Worm (Caenorhabditis elegans) whole organism, L1 larva: ENCODE measurements around the gene clik-2.

Experiments used
- aly-2 ChIP-seq: fragments of 150-350 bp; optimal IDR thresholded peaks from 2 replicates; lab custom pipeline; 2014; ENCODE audit warnings: missing biosample characterization, missing genetic modification characterization
- ama-1 ChIP-seq: fragments of 150-350 bp; optimal IDR thresholded peaks from 2 replicates; lab custom pipeline; 2014
- ces-1 ChIP-seq: fragments of 150-350 bp; optimal IDR thresholded peaks from 2 replicates; lab custom pipeline; 2014; ENCODE audit warnings: missing biosample characterization, missing genetic modification reagents, missing genetic modification characterization
- fos-1 ChIP-seq: fragments of 150-350 bp; optimal IDR thresholded peaks from 2 replicates; lab custom pipeline; 2014; ENCODE audit warnings: missing biosample characterization, missing genetic modification characterization
- lin-14 ChIP-seq: fragments of 200-800 bp; sonication (Bioruptor generic); optimal IDR thresholded peaks from 2 replicates; lab custom pipeline; 2018; ENCODE audit warnings: mild to moderate bottlenecking, missing genetic modification characterization, moderate library complexity, missing compliant biosample characterization
- mep-1 ChIP-seq: fragments of 150-350 bp; optimal IDR thresholded peaks from 2 replicates; lab custom pipeline; 2014; ENCODE audit warnings: missing biosample characterization, missing genetic modification characterization
- nhr-12 ChIP-seq: sonication (generic microtip); optimal IDR thresholded peaks from 2 replicates; lab custom pipeline; 2017; ENCODE audit warnings: missing biosample characterization, missing genetic modification characterization
- nhr-90 ChIP-seq: sonication (generic microtip); optimal IDR thresholded peaks from 2 replicates; lab custom pipeline; 2016; ENCODE audit warnings: mild to moderate bottlenecking, missing genetic modification characterization, missing compliant biosample characterization; ENCODE audit not compliant: poor library complexity
- pqm-1 ChIP-seq: sonication (generic microtip); optimal IDR thresholded peaks from 3 replicates; lab custom pipeline; 2017; ENCODE audit warnings: missing biosample characterization, missing genetic modification characterization
- skn-1 ChIP-seq: fragments of 150-350 bp; optimal IDR thresholded peaks from 2 replicates; lab custom pipeline; 2014; ENCODE audit warnings: missing biosample characterization, missing genetic modification characterization
- unc-62 ChIP-seq: fragments of 150-350 bp; optimal IDR thresholded peaks from 2 replicates; lab custom pipeline; 2014; ENCODE audit warnings: missing biosample characterization, missing genetic modification reagents, missing genetic modification characterization
- zip-4 ChIP-seq: fragments of 200-800 bp; sonication (Bioruptor generic); optimal IDR thresholded peaks from 2 replicates; lab custom pipeline; 2018; ENCODE audit warnings: mild to moderate bottlenecking, missing genetic modification characterization, moderate library complexity, missing compliant biosample characterization
- ztf-4 ChIP-seq: fragments of 150-350 bp; optimal IDR thresholded peaks from 2 replicates; lab custom pipeline; 2014; ENCODE audit warnings: missing biosample characterization, missing genetic modification characterization

- TF ChIP-seq ztf-4 (tag; lab: Kevin White, UChicago) (no peak), pqm-1 (tag; lab: Kevin White, UChicago) (no peak), ama-1 (no peak), lin-14 (peak; percentile 74), zip-4 (GFP tag; lab: Kevin White, UChicago) (no peak), aly-2 (tag; lab: Kevin White, UChicago) (no peak), mep-1 (tag; lab: Kevin White, UChicago) (no peak), fos-1 (tag; lab: Kevin White, UChicago) (no peak), skn-1 (tag; lab: Kevin White, UChicago) (no peak), nhr-90 (tag; lab: Kevin White, UChicago) (no peak), unc-62 (GFP tag; lab: Kevin White, UChicago) (no peak), nhr-12 (tag; lab: Kevin White, UChicago) (no peak), ces-1 (GFP tag; lab: Kevin White, UChicago) (no peak)
Observed at ce11 chrX:7653708-7654390, 35.2 kb downstream of the clik-2 start.
